Fruit fly (Drosophila melanogaster) whole organism: ENCODE results near the gene CG31145.

ENCODE experiments used
- CG8478 ChIP-seq: fragments of >200 bp; optimal IDR thresholded peaks from 2 replicates; lab custom pipeline; 2018; ENCODE audit warnings: inconsistent platforms
- EcR ChIP-seq, 2 experiments: fragments of >200 bp; optimal IDR thresholded peaks; 2 replicates each; lab custom pipeline; 2017; ENCODE audit warnings: missing biosample characterization in 2 of 2, missing genetic modification characterization in 2 of 2, missing genetic modification reagents in 2 of 2
- pan ChIP-seq: fragments of >200 bp; optimal IDR thresholded peaks from 2 replicates; lab custom pipeline; 2017
- psq ChIP-seq: fragments of >200 bp; optimal IDR thresholded peaks from 2 replicates; lab custom pipeline; 2017
- usp ChIP-seq: fragments of >200 bp; optimal IDR thresholded peaks from 2 replicates; lab custom pipeline; 2017; ENCODE audit warnings: missing biosample characterization, missing genetic modification characterization, mixed read lengths

dm6 chr3R:23674369-23674768 lies 4.9 kb upstream of the CG31145 start:
- TF ChIP-seq pan (lab: Kevin White, UChicago) = no peak
- TF ChIP-seq psq (lab: Kevin White, UChicago) = no peak
- no peak for TF ChIP-seq usp (GFP tag; lab: Kevin White, UChicago)
- no peak for TF ChIP-seq CG8478 (lab: Kevin White, UChicago)
- no peak for TF ChIP-seq EcR (GFP tag; optimal IDR thresholded peaks at IDR 0.05; lab: Kevin White, UChicago)
